Worm (Caenorhabditis elegans): ENCODE results near the gene T05C12.9.

DNA sequence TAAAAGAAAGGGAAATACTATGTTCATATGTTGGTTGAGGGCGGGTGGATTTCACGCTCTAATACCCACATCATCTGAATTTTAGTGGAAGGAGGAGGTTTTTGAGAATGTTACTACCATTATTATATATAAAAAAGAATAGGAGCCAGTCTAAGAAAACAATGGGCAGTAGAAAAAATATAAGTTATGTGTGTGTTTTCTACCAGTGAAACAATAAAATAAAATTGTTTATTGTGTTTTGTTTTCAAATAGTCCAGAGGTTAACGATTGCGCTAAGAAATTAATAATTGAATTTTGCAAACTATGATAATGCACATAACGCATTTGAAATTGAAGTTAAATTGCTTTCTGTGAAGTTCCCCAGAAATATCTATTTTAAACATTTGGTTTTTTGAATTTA is 16.4 kb upstream of the T05C12.9 start, which contains the start of gene M110.8:
- TF ChIP-seq nhr-11 (tag; optimal IDR thresholded peaks at IDR 0.05) (no peak), lin-13 (GFP tag; optimal IDR thresholded peaks at IDR 0.05) (no peak), F37D6.2 (tag; optimal IDR thresholded peaks at IDR 0.05) (no peak), unc-62 (GFP tag; optimal IDR thresholded peaks at IDR 0.05 in 1 of 2) (no peak), unc-62 (tag; optimal IDR thresholded peaks at IDR 0.05) (no peak), skn-1 (tag; optimal IDR thresholded peaks at IDR 0.05) (no peak)
